Fruit fly (Drosophila melanogaster): ENCODE results near the gene CG7987.

DNA sequence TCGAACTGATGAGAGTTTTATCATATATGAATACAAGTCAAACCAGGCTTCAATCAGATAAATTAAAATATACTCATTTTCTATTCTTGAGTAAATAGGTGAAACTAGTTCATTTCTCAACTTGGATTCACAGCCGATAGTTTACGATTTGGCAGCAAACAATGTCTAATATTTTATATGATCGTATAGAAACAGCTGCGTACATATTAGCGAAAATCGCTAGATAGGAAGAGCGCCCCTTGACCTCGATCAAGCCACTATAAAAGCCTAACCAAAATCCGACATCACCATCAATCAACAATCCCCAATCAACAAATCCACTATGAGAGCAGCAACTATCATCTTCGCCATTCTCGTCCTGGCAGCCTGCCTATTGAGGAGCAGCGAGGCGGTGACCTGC, 13.6 kb downstream of the CG7987 start, which contains the start of gene CG14851:
- no peak for TF ChIP-seq brk (GFP tag; optimal IDR thresholded peaks at IDR 0.05)
- no peak for TF ChIP-seq Hr78 (GFP tag; optimal IDR thresholded peaks at IDR 0.05)
